Fruit fly (Drosophila melanogaster): ENCODE results near the gene CG10621.

Gene CG10621

DNA sequence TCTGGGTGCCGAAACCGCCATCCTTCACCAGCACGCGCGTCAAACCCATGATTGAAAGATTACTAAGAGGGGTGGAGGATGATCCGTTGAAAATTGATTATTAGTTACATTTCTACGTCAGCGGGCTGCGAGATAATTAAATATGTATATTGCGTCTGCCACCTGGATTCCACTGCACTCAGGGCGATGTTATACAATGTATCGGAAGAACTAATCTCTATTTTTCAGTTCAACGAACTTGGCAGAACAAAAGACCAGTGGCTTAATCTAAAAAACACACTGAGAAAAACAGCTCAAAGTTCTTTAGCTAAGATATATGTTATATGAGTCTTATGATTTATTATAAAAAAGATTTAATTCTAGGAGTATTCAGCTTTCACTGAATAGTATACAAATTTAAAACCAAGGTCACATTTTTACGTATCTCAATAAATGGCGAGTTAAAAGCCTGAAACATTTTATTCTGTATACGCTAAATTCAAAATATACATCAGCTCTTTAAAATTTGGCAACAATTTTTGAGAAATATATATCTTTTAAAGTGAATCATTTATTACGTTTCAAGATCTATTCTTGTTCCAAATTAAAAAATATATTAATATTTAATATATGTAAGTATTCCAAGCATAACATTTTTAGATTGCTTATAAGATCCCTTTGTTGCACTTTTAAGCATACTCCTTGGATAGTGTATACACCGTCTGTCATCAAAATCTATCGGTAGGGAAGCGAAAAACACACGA lies 548 bp downstream of the CG10621 start:
- no peak for TF ChIP-seq CTCF (optimal IDR thresholded peaks at IDR 0.05)
- TF ChIP-seq CG8478 (optimal IDR thresholded peaks at IDR 0.05), result no peak

DNA sequence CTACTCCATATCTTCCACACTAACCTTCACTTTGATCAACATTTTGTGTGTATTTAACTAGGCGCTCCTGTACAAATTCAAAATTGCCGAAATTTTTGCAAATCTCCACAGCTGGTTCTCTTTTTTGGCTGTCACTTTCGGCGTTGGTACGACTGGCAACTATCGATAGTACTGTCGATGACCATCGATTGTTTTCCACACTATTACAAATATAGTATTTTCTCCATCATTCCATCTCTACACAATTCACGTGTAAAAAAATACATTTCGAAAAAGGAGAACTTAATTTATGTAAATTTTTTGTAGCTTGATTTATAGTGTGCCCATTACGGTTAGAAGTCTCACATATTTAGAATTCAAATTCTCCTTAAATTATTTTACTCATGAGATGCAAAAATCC lies 2.6 kb downstream of the CG10621 start, which contains the start of gene Nedd8:
Nedd8 (minus strand) TSS at position 164 of the 400 bp plus-strand sequence.
- no peak for TF ChIP-seq CG8478 (optimal IDR thresholded peaks at IDR 0.05)
- peak in 1 of 2 experiments; percentile 31 for TF ChIP-seq CTCF (optimal IDR thresholded peaks at IDR 0.05)

dm6 chr2L:18948724-18949108 lies 5.5 kb downstream of the CG10621 start, which contains the start of gene CG10428:
Gene CG10428, plus strand, starts transcription at chr2L:18948884.
- TF ChIP-seq CG8478 (optimal IDR thresholded peaks at IDR 0.05) (no peak), CTCF (optimal IDR thresholded peaks at IDR 0.05) (no peak)

DNA sequence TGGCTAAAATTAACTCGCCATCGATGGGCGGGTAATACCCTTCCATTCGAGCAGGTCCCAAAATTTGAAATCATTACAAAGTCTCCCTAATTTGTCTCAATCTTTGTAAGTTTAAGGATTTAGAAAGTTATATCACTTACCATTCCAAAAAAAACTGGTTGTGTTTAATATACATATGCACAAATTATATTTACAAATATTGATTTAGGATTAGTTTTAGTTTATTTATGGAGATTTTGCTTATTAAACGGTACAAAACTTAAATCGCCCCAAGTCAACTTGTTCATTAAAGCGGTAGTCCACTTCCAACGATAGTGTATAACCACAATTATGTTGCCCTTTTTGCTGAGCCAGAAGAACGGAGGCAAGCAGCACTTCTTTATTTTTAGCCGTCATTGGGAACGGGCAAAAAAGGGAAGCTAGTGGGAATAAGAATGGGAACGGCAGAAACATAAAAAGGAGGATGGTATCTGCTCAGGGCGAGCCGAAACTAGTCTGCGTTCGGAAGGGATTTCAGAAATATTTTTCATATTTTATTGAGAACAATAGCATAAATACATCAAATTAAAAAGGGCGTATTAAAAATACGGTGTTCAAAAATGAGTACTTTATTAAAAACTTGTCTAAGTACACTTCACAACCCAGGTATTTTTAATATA lies 6.0 kb downstream of the CG10621 start:
- no peak for TF ChIP-seq CG8478 (optimal IDR thresholded peaks at IDR 0.05)
- TF ChIP-seq CTCF (optimal IDR thresholded peaks at IDR 0.05), result no peak

DNA sequence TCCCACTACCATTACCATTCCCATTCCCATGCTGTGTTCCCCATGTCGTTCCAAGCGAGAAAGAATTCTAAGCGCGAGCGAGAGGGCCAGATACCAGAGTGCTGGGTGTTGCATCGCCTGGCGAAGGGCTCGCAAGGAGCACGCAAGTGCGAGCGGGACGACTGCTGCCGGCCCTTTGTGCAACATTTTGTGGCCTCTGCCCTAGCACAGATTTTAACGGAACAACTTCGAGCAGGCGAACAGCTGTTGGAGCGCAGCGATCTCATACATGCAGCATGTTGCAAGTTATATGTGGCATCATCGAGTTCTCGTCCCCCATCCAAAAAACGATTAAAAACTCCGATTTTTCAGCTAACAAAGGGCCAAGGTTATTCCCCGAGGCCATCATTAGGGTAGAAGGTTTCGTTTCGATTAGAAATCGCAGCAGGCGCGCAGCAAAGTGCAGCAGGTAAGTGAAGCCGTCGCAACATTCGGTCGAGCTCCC lies 6.7 kb downstream of the CG10621 start:
- TF ChIP-seq CG8478 (optimal IDR thresholded peaks at IDR 0.05) (no peak), CTCF (optimal IDR thresholded peaks at IDR 0.05) (peak in 1 of 2 experiments; percentile 16)

DNA sequence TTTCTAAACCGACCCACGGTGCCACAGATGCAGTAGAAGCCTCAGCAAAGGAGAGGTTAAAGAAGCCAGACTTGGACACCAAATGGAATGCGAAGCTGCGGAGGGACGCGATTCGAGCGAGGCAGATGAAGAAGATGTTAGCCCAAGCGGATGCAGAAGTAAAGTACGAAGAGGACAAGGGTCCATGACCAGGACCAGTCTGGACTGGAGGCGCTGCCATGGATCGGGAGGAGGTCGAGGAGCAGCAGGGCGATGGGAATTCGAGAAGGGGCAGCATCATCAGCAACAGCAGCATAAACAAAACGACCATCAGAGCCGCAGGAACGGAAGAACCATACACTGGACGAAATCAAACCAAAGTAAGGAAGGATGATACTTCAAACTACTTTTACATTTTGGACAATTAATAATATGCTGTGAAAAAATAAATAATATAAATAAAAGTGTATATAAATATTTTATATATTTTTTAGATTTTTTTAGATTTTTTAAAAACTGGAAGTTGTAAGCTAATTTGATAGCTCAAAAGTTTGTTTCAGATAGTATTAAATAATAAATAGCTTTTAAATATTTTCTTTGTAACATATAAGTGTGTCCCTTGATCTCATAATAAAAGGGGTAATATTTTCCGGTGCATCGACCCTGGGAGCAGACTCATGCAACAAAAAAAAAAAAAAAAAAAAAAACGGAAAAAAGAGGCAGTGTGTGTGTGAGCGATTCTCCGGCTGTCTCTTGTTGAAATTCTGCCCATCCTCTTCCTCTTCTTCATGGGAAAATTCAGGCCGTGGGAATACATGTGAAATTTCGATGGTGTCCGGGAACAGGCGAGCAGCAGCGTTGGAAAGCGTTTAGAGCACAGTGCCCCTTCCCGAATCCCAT lies 7.4 kb downstream of the CG10621 start:
- TF ChIP-seq CG8478 (optimal IDR thresholded peaks at IDR 0.05), result no peak
- no peak for TF ChIP-seq CTCF (optimal IDR thresholded peaks at IDR 0.05)

DNA sequence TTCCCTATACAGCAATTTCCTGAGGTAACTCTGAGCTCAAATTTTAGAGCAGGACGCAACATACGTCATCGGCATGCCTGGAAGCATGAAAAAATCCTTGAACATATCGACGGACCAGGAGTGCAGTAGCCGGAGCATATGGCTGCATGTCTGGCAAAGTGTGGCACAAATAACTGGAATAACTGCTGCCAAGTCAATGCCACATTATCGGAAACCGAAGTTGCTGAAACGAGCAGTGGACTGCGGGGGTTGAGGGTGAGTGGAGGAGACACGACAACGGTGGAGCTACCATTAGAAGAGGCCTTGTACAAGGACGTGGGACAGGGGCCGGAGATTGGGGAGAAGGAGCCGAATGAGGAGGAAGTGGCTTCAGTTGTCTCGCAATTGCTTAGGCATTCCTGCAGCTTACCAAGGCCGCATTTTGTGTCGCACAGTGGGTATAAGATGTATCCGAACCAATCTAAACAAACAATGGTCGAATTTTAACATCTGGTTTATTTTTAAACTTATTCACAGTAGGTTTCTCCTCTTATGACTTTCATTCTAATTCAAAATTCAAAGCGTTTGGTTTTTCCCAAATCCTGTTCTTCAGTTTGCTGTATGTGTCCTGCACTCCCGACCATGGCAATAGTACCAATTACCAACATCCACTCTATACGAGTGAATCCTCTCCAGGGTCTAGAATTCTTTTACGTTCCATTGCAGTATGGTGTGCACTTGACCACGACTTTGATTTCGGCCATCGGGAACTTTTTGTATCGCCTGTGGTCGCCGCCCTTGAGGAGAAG lies 8.3 kb downstream of the CG10621 start, which contains the start of gene CG46304:
CG46304 (plus strand) TSS at position 541 of the 788 bp plus-strand sequence.
- TF ChIP-seq CG8478 (optimal IDR thresholded peaks at IDR 0.05) (no peak), CTCF (optimal IDR thresholded peaks at IDR 0.05) (no peak)

DNA sequence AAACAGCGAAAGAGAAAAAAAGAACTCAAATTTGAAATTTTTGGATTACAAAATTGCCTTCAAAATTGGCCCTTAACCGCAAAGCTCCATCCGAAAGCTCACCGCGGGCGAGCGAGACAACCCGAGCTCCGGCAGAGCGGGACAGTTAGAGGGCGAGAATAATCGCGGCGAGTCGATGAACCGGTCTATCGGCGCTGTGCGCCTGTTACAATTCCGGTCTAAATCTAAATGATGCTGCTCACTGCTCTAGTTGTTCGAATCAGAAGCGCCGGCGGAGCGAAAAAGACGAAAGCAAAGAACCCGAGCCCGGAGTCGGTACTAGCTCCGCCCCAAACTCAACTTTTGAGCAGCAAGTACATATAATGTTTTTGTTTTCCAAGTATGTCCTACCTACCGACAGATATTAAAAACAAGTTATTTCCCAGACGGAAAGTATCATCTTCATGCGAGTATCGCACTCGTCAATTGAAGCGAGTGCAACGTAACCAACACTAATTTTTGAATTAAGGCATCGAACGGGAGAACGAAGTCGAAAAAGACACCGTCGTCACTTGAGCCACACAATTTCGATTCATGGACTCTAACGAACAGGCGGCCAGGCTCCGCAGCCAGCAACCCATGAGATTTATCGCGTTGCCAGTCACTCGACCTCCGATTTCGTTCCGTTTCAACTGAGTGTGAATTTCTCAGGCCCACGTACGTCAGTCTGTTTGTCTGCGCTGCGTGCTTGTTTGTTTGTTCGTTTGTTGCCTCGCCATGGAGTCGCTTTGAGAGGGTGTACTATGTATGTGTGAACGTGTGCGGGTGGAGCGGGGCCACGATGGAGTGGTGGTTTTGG lies 9.8 kb downstream of the CG10621 start:
- no peak for TF ChIP-seq CTCF (optimal IDR thresholded peaks at IDR 0.05)
- no peak for TF ChIP-seq CG8478 (optimal IDR thresholded peaks at IDR 0.05)

DNA sequence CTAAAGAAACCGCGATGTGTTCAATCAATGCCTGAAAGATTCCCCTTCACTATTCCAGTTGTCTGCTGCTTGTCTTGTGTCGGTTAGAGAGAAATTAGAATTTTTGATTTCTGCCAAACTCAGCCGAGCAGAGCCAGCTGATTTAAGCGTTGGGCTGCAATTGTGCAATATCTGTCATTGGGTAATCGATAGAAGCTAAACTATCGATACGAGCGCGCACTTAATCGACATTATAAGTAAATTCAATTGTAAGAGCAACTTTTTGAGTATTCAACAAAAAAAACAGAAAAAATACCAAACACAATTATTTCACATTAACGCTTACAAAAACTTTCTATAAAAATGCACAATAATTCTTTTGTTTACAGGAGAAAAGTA lies 10.4 kb downstream of the CG10621 start, which contains the start of gene ssp3:
ssp3 (minus strand) TSS at position 164 of the 378 bp plus-strand sequence.
- no peak for TF ChIP-seq CG8478 (optimal IDR thresholded peaks at IDR 0.05)
- no peak for TF ChIP-seq CTCF (optimal IDR thresholded peaks at IDR 0.05)

DNA sequence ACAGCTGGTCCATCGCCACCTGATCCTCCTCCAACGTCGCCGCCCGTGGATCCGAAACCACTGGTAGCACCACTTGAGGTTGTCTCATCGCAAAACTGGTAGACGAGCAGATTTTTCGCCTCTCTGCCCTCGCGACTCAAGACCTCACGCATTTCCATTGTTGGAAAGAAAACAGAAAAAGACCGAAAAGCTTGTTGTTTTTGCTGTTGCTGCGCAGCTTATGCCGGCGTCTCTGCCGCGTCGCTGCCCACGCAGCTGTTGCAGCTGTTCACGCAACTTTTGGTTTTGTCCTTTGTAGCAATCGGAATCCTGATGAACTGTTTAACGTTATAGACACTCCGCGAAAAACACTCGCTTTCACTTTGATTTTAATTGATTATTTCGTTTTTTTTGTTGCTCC lies 10.9 kb downstream of the CG10621 start:
- TF ChIP-seq CTCF (optimal IDR thresholded peaks at IDR 0.05) (no peak), CG8478 (optimal IDR thresholded peaks at IDR 0.05) (no peak)

- TF ChIP-seq CTCF (optimal IDR thresholded peaks at IDR 0.05) (peak; percentile 60 to 61), CG8478 (optimal IDR thresholded peaks at IDR 0.05) (no peak)
Observed at dm6 chr2L:18936056-18936455, 18.2 kb downstream of the CG10621 start.

- TF ChIP-seq CTCF (optimal IDR thresholded peaks at IDR 0.05) (no peak), CG8478 (optimal IDR thresholded peaks at IDR 0.05) (no peak)
Observed at dm6 chr2L:18934588-18934987, 19.6 kb downstream of the CG10621 start.

- no peak for TF ChIP-seq CTCF (optimal IDR thresholded peaks at IDR 0.05)
- no peak for TF ChIP-seq CG8478 (optimal IDR thresholded peaks at IDR 0.05)
Observed at dm6 chr2L:18933867-18934266, 20.4 kb downstream of the CG10621 start.
